Fruit fly (Drosophila melanogaster): ENCODE data around the gene CG43392.

DNA sequence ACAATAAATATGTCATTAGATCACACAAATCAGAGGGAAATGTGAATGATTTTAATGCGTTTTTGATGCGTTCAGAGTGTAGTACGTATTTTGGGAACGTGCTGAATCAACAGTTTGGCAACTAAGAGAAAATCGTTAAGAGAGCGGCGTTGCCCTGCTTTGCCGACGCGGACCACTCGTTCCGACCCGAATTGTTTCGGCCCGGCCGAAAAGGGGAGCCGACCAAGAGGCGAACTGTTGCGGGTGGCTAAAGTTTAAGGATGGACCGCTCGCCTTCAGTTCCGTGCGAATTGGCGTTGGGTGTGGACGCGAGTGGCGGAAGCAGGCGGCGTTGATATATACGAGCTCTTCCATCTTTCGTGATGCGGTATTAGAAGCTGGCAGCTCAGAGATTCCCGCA lies 5.1 kb upstream of the CG43392 start, which contains the start of gene Oct-TyrR:
- TF ChIP-seq CG11617 (GFP tag; optimal IDR thresholded peaks at IDR 0.05) (no peak), ovo (GFP tag; optimal IDR thresholded peaks at IDR 0.05) (no peak), cic (GFP tag; optimal IDR thresholded peaks at IDR 0.05) (no peak), CG7101 (tag; optimal IDR thresholded peaks at IDR 0.05) (no peak), cnc (optimal IDR thresholded peaks at IDR 0.05) (no peak), pad (GFP tag; optimal IDR thresholded peaks at IDR 0.05) (no peak), CG12768 (GFP tag; optimal IDR thresholded peaks at IDR 0.05) (no peak), CG7045 (GFP tag; optimal IDR thresholded peaks at IDR 0.05) (no peak), tj (GFP tag; optimal IDR thresholded peaks at IDR 0.05) (no peak), Clk (GFP tag; optimal IDR thresholded peaks at IDR 0.05) (no peak), CG5204 (GFP tag; optimal IDR thresholded peaks at IDR 0.05) (no peak), kay (GFP tag; ENCODE audit: borderline replicate concordance) (no peak), toe (GFP tag; optimal IDR thresholded peaks at IDR 0.05) (no peak), Hr96 (GFP tag; optimal IDR thresholded peaks at IDR 0.05) (no peak)
